Worm (Caenorhabditis elegans): Measurements from ENCODE around the gene mxl-1.

- TF ChIP-seq ets-4 (tag; optimal IDR thresholded peaks at IDR 0.05) = no peak
- no peak for TF ChIP-seq unc-86 (tag; optimal IDR thresholded peaks at IDR 0.05)
- no peak for TF ChIP-seq nhr-11 (tag; optimal IDR thresholded peaks at IDR 0.05)
- TF ChIP-seq ceh-48 (tag; optimal IDR thresholded peaks at IDR 0.05) = no peak
- TF ChIP-seq ama-1 (optimal IDR thresholded peaks at IDR 0.05) = no peak
- TF ChIP-seq unc-55 (GFP tag; optimal IDR thresholded peaks at IDR 0.05) = no peak
- TF ChIP-seq pqm-1 (tag; optimal IDR thresholded peaks at IDR 0.05) = no peak
- no peak for TF ChIP-seq fkh-10 (GFP tag; optimal IDR thresholded peaks at IDR 0.05)
- no peak for TF ChIP-seq dve-1 (tag; optimal IDR thresholded peaks at IDR 0.05)
- TF ChIP-seq lim-6 (tag; optimal IDR thresholded peaks at IDR 0.05) = no peak
- no peak for TF ChIP-seq rnt-1 (tag; optimal IDR thresholded peaks at IDR 0.05)
Measured at ce11 chrV:11252429-11252828, 7.8 kb downstream of the mxl-1 start, which contains the start of gene srsx-33.

All from whole organism, late embryonic.